Fruit fly (Drosophila melanogaster) whole organism, embryonic: Measurements from ENCODE around the gene CG9775.

Experiments used
- Abd-B ChIP-seq: fragments of 200-800 bp; sonication (Bioruptor generic); optimal IDR thresholded peaks from 2 replicates; lab custom pipeline; 2018; ENCODE audit warnings: missing biosample characterization, mild to moderate bottlenecking, missing genetic modification characterization, moderate library complexity
- CG10267 ChIP-seq: fragments of 200-800 bp; sonication (Bioruptor generic); optimal IDR thresholded peaks from 2 replicates; lab custom pipeline; 2018; ENCODE audit warnings: missing biosample characterization, mild to moderate bottlenecking, missing genetic modification characterization, moderate library complexity
- CG11696 ChIP-seq: fragments of 200-800 bp; sonication (Bioruptor generic); IDR thresholded peaks from 2 replicates; pipeline ENCODE4 v1.3.6; 2022; ENCODE audit warnings: missing biosample characterization, missing genetic modification characterization
- CG13894 ChIP-seq: fragments of 200-800 bp; sonication (Bioruptor generic); optimal IDR thresholded peaks from 3 replicates; lab custom pipeline; 2018; ENCODE audit warnings: missing biosample characterization, mild to moderate bottlenecking, missing genetic modification characterization, moderate library complexity
- CG14014 ChIP-seq: fragments of 200-800 bp; sonication (Bioruptor generic); IDR thresholded peaks from 2 replicates; pipeline ENCODE4 v1.3.6; 2022; ENCODE audit warnings: missing biosample characterization, missing genetic modification characterization
- CG14441 ChIP-seq: fragments of 200-800 bp; sonication (Bioruptor generic); IDR thresholded peaks from 2 replicates; pipeline ENCODE4 v1.3.6; 2022; ENCODE audit warnings: missing biosample characterization, missing genetic modification characterization
- CG15514 ChIP-seq: fragments of 200-800 bp; sonication (Bioruptor generic); optimal IDR thresholded peaks from 3 replicates; lab custom pipeline; 2017; ENCODE audit warnings: missing biosample characterization, missing genetic modification characterization, mild to moderate bottlenecking, moderate library complexity, missing genetic modification reagents
- CG1603 ChIP-seq: fragments of 200-800 bp; sonication (Bioruptor generic); optimal IDR thresholded peaks from 2 replicates; lab custom pipeline; 2019; ENCODE audit warnings: missing biosample characterization, mild to moderate bottlenecking, missing genetic modification characterization, moderate library complexity
- CG2129 ChIP-seq: fragments of 200-800 bp; sonication (Bioruptor generic); IDR thresholded peaks from 2 replicates; pipeline ENCODE4 v1.3.6; 2022; ENCODE audit warnings: missing biosample characterization, missing genetic modification characterization; ENCODE audit not compliant: partially characterized antibody
- CG31365 ChIP-seq: fragments of 200-800 bp; sonication (Bioruptor generic); optimal IDR thresholded peaks from 2 replicates; lab custom pipeline; 2018; ENCODE audit warnings: missing biosample characterization, mild to moderate bottlenecking, missing genetic modification characterization
- CG42726 ChIP-seq: fragments of 200-800 bp; sonication (Bioruptor generic); IDR thresholded peaks from 2 replicates; pipeline ENCODE4 v1.3.6; 2022; ENCODE audit warnings: missing biosample characterization, missing genetic modification characterization; ENCODE audit not compliant: partially characterized antibody
- CG4424 ChIP-seq: fragments of 200-800 bp; sonication (Bioruptor generic); optimal IDR thresholded peaks from 3 replicates; lab custom pipeline; 2016; ENCODE audit warnings: missing biosample characterization, missing genetic modification characterization
- CG6175 ChIP-seq: fragments of 200-800 bp; sonication (Bioruptor generic); IDR thresholded peaks from 3 replicates; pipeline ENCODE4 v1.3.6; 2022; ENCODE audit warnings: missing biosample characterization, missing genetic modification characterization
- CG6272 ChIP-seq: fragments of 200-800 bp; sonication (Bioruptor generic); IDR thresholded peaks from 2 replicates; pipeline ENCODE4 v1.3.6; 2022; ENCODE audit warnings: missing biosample characterization, missing genetic modification characterization
- CG7271 ChIP-seq: fragments of 200-800 bp; sonication (Bioruptor generic); optimal IDR thresholded peaks from 2 replicates; lab custom pipeline; 2018; ENCODE audit warnings: missing biosample characterization, mild to moderate bottlenecking, missing genetic modification characterization, moderate library complexity
- CG7745 ChIP-seq: fragments of 200-800 bp; sonication (Bioruptor generic); optimal IDR thresholded peaks from 2 replicates; lab custom pipeline; 2018; ENCODE audit warnings: missing biosample characterization, mild to moderate bottlenecking, missing genetic modification characterization, moderate library complexity
- CG7963 ChIP-seq: fragments of 200-800 bp; sonication (Bioruptor generic); IDR thresholded peaks from 3 replicates; pipeline ENCODE4 v1.3.6; 2022; ENCODE audit warnings: missing biosample characterization, missing genetic modification characterization; ENCODE audit not compliant: partially characterized antibody
- CG9797 ChIP-seq: fragments of 200-800 bp; sonication (Bioruptor generic); optimal IDR thresholded peaks from 3 replicates; lab custom pipeline; 2018; ENCODE audit warnings: missing biosample characterization, mild to moderate bottlenecking, missing genetic modification characterization
- Deaf1 ChIP-seq: fragments of 200-800 bp; optimal IDR thresholded peaks from 3 replicates; lab custom pipeline; 2019; ENCODE audit warnings: missing biosample characterization, mild to moderate bottlenecking, missing genetic modification characterization, moderate library complexity
- Doc2 ChIP-seq: fragments of 200-800 bp; sonication (Bioruptor generic); IDR thresholded peaks from 2 replicates; pipeline ENCODE4 v1.3.6; 2022; ENCODE audit warnings: missing biosample characterization, missing genetic modification characterization
- Doc3 ChIP-seq: fragments of 200-800 bp; sonication (Bioruptor generic); IDR thresholded peaks from 3 replicates; pipeline ENCODE4 v1.3.6; 2022; ENCODE audit warnings: missing biosample characterization, missing genetic modification characterization; ENCODE audit not compliant: partially characterized antibody
- Dp ChIP-seq: fragments of 200-800 bp; sonication (Bioruptor generic); optimal IDR thresholded peaks from 2 replicates; lab custom pipeline; 2018; ENCODE audit warnings: missing biosample characterization, mild to moderate bottlenecking, missing genetic modification characterization, moderate library complexity
- Ets97D ChIP-seq: fragments of 200-800 bp; sonication (Bioruptor generic); optimal IDR thresholded peaks from 3 replicates; lab custom pipeline; 2016; ENCODE audit warnings: missing biosample characterization, missing genetic modification characterization
- HmgD ChIP-seq: fragments of 200-800 bp; sonication (Bioruptor generic); optimal IDR thresholded peaks from 3 replicates; lab custom pipeline; 2016; ENCODE audit warnings: missing biosample characterization, missing genetic modification characterization
- MBD-R2 ChIP-seq: fragments of 200-800 bp; sonication (Bioruptor generic); IDR thresholded peaks from 2 replicates; pipeline ENCODE4 v1.3.6; 2022; ENCODE audit warnings: missing biosample characterization, missing genetic modification characterization
- Myb ChIP-seq: fragments of 200-800 bp; sonication (Bioruptor generic); optimal IDR thresholded peaks from 2 replicates; lab custom pipeline; 2016; ENCODE audit warnings: missing biosample characterization, missing genetic modification characterization
- Ravus ChIP-seq: fragments of 200-800 bp; sonication (Bioruptor generic); IDR thresholded peaks from 2 replicates; pipeline ENCODE4 v1.3.6; 2022; ENCODE audit warnings: missing biosample characterization, missing genetic modification characterization
- Rfx ChIP-seq: fragments of 200-800 bp; sonication (Bioruptor generic); IDR thresholded peaks from 2 replicates; pipeline ENCODE4 v1.3.6; 2022; ENCODE audit warnings: missing biosample characterization, missing genetic modification characterization
- Vsx1 ChIP-seq: fragments of 200-800 bp; sonication (Bioruptor generic); optimal IDR thresholded peaks from 2 replicates; lab custom pipeline; 2017; ENCODE audit warnings: missing biosample characterization, mild to moderate bottlenecking, missing genetic modification characterization, missing genetic modification reagents
- cas ChIP-seq: fragments of 200-800 bp; sonication (Bioruptor generic); IDR thresholded peaks from 2 replicates; pipeline ENCODE4 v1.3.6; 2022; ENCODE audit warnings: missing biosample characterization, missing genetic modification characterization
- croc ChIP-seq: fragments of 200-800 bp; sonication (Bioruptor generic); conservative IDR thresholded peaks from 3 replicates; pipeline ENCODE4 v1.3.6; 2022; ENCODE audit warnings: missing biosample characterization, missing genetic modification characterization
- dmrt11E ChIP-seq: fragments of 200-800 bp; sonication (Bioruptor generic); optimal IDR thresholded peaks from 3 replicates; lab custom pipeline; 2018; ENCODE audit warnings: missing biosample characterization, mild to moderate bottlenecking, missing genetic modification characterization, moderate library complexity
- ftz-f1 ChIP-seq: fragments of 200-800 bp; sonication (Bioruptor generic); optimal IDR thresholded peaks from 2 replicates; lab custom pipeline; 2016; ENCODE audit warnings: missing biosample characterization, missing genetic modification characterization
- gfzf ChIP-seq: fragments of 200-800 bp; sonication (Bioruptor generic); optimal IDR thresholded peaks from 2 replicates; lab custom pipeline; 2016; ENCODE audit warnings: missing biosample characterization, mild to moderate bottlenecking, missing genetic modification characterization, moderate library complexity
- grau ChIP-seq: fragments of 200-800 bp; optimal IDR thresholded peaks from 3 replicates; lab custom pipeline; 2019; ENCODE audit warnings: missing biosample characterization, mild to moderate bottlenecking, missing genetic modification characterization, moderate library complexity
- knrl ChIP-seq: fragments of 200-800 bp; sonication (Bioruptor generic); IDR thresholded peaks from 3 replicates; pipeline ENCODE4 v1.3.6; 2022; ENCODE audit warnings: missing biosample characterization, missing genetic modification characterization; ENCODE audit not compliant: partially characterized antibody
- lbe ChIP-seq: fragments of 200-800 bp; sonication (Bioruptor generic); optimal IDR thresholded peaks from 2 replicates; lab custom pipeline; 2016; ENCODE audit warnings: missing biosample characterization, mild to moderate bottlenecking, missing genetic modification characterization
- oc ChIP-seq: fragments of 200-800 bp; sonication (Bioruptor generic); optimal IDR thresholded peaks from 2 replicates; lab custom pipeline; 2018; ENCODE audit warnings: missing biosample characterization, mild to moderate bottlenecking, missing genetic modification characterization, moderate library complexity
- pzg ChIP-seq: fragments of 200-800 bp; sonication (Bioruptor generic); optimal IDR thresholded peaks from 3 replicates; lab custom pipeline; 2018; ENCODE audit warnings: missing biosample characterization, mild to moderate bottlenecking, missing genetic modification characterization, moderate library complexity
- run ChIP-seq: fragments of 200-800 bp; sonication (Bioruptor generic); optimal IDR thresholded peaks from 3 replicates; lab custom pipeline; 2018; ENCODE audit warnings: missing biosample characterization, mild to moderate bottlenecking, missing genetic modification characterization
- seq ChIP-seq: fragments of 200-800 bp; sonication (Bioruptor generic); IDR thresholded peaks from 2 replicates; pipeline ENCODE4 v1.3.6; 2022; ENCODE audit warnings: missing biosample characterization, missing genetic modification characterization
- sim ChIP-seq: fragments of 200-800 bp; sonication (Bioruptor generic); IDR thresholded peaks from 2 replicates; pipeline ENCODE4 v1.3.6; 2022; ENCODE audit warnings: missing biosample characterization, missing genetic modification characterization
- sna ChIP-seq: fragments of 200-800 bp; sonication (Bioruptor generic); IDR thresholded peaks from 2 replicates; pipeline ENCODE4 v1.3.6; 2022; ENCODE audit warnings: missing biosample characterization, missing genetic modification characterization; ENCODE audit not compliant: partially characterized antibody
- sug ChIP-seq: fragments of 200-800 bp; optimal IDR thresholded peaks from 2 replicates; lab custom pipeline; 2019; ENCODE audit warnings: missing biosample characterization, mild to moderate bottlenecking, missing genetic modification characterization, moderate library complexity
- tio ChIP-seq: fragments of 200-800 bp; sonication (Bioruptor generic); optimal IDR thresholded peaks from 2 replicates; lab custom pipeline; 2017; ENCODE audit warnings: missing biosample characterization, missing genetic modification characterization, inconsistent platforms
- toy ChIP-seq: fragments of 200-800 bp; sonication (Bioruptor generic); IDR thresholded peaks from 2 replicates; pipeline ENCODE4 v1.3.6; 2022; ENCODE audit warnings: missing biosample characterization, missing genetic modification characterization
- vvl ChIP-seq: fragments of 200-800 bp; sonication (Bioruptor generic); IDR thresholded peaks from 2 replicates; pipeline ENCODE4 v1.3.6; 2022; ENCODE audit warnings: missing biosample characterization, missing genetic modification characterization
- zen2 ChIP-seq: fragments of 200-800 bp; sonication (Bioruptor generic); IDR thresholded peaks from 3 replicates; pipeline ENCODE4 v1.3.6; 2022; ENCODE audit warnings: missing biosample characterization, missing genetic modification characterization; ENCODE audit not compliant: partially characterized antibody
- zfh1 ChIP-seq: fragments of 200-800 bp; sonication (Bioruptor generic); IDR thresholded peaks from 3 replicates; pipeline ENCODE4 v1.3.6; 2022; ENCODE audit warnings: missing biosample characterization, missing genetic modification characterization

The CG9775 gene

DNA sequence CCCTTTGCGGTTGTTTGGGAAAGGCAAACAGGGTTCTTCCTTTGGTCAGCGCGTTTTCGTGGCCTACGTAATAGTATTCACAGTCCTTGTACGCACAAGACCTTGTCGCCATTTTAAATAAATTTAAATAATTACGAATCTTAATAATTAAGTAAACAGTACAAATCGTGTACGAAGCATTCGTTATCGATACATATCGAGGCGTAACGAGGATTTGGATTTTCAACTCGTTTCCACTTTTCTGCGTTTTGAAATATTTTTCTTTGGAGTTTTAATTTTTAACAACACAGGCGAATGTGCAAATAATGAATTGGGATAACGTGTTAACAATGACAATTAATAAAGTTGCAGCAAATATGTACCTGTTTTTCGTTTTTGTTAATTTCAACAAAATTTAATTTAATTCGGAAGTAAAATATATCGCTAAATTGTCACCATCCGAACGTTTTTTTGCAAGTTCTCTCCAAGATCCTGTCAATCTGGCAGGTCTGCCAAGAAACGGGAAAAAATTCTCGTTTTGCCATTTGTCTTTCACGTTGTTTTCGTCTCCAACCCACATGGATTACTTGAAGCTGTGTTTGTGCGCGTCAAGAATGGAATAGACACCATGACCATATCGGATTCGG, 3.9 kb upstream of the CG9775 start, which contains the start of the genes Dlip2 and rpk (continued):
- TF ChIP-seq cas (GFP tag; lab: Robert Waterston, UW) (no peak), CG1603 (tag; lab: Kevin White, UChicago) (peak; percentile 47), zen2 (GFP tag; lab: Robert Waterston, UW) (peak; percentile 88; the same call in 2 of the 3 replicates), sug (tag; lab: Kevin White, UChicago) (no peak), knrl (peak; percentile 89), CG9797 (GFP tag; lab: Kevin White, UChicago) (peak; percentile 25), pzg (GFP tag; lab: Kevin White, UChicago) (peak; percentile 49), Vsx1 (no peak), grau (tag; lab: Kevin White, UChicago) (peak; percentile 4), toy (GFP tag; lab: Robert Waterston, UW) (no peak), CG6272 (GFP tag; lab: Robert Waterston, UW) (no peak), HmgD (no peak), Doc2 (no peak), sim (GFP tag; lab: Robert Waterston, UW) (no peak), CG2129 (GFP tag; lab: Robert Waterston, UW) (peak; percentile 71), CG4424 (no peak), CG6175 (GFP tag; lab: Robert Waterston, UW) (no peak), Ets97D (GFP tag; lab: Kevin White, UChicago) (peak; percentile 33), sna (GFP tag; lab: Robert Waterston, UW) (peak; percentile 93), CG14014 (GFP tag; lab: Robert Waterston, UW) (no peak), Dp (peak; percentile 49), oc (tag; lab: Kevin White, UChicago) (no peak), CG7745 (peak; percentile 81), run (tag; lab: Kevin White, UChicago) (no peak), tio (GFP tag; lab: Kevin White, UChicago) (no peak), CG13894 (tag; lab: Kevin White, UChicago) (no peak), gfzf (GFP tag; lab: Kevin White, UChicago) (peak; percentile 7), seq (no peak), Deaf1 (tag; lab: Kevin White, UChicago) (peak; percentile 23), dmrt11E (tag; lab: Kevin White, UChicago) (no peak), CG11696 (GFP tag; lab: Robert Waterston, UW) (no peak), Rfx (GFP tag; lab: Robert Waterston, UW) (0 out of 2 replicates have a peak, but pooled peaks have one; percentile 18), croc (GFP tag; lab: Robert Waterston, UW) (no peak), CG7271 (tag; lab: Kevin White, UChicago) (no peak), Ravus (GFP tag; lab: Robert Waterston, UW) (no peak), Abd-B (GFP tag; lab: Kevin White, UChicago) (no peak), CG7963 (GFP tag; lab: Robert Waterston, UW) (peak; percentile 73; the same call in 2 of the 3 replicates), CG15514 (GFP tag; lab: Kevin White, UChicago) (peak; percentile 19), lbe (peak; percentile 22), CG42726 (GFP tag; lab: Robert Waterston, UW) (peak; percentile 60; the same call in 1 of the 2 replicates), CG10267 (tag; lab: Kevin White, UChicago) (peak; percentile 30), vvl (GFP tag; lab: Robert Waterston, UW) (peak; percentile 79), MBD-R2 (GFP tag; lab: Robert Waterston, UW) (peak; percentile 71), ftz-f1 (no peak), CG31365 (tag; lab: Kevin White, UChicago) (no peak), zfh1 (GFP tag; lab: Robert Waterston, UW) (no peak), Myb (GFP tag; lab: Kevin White, UChicago) (peak; percentile 32), Doc3 (GFP tag; lab: Robert Waterston, UW) (peak; percentile 86), CG14441 (GFP tag; lab: Robert Waterston, UW) (no peak)
